Fruit fly (Drosophila melanogaster) whole organism, pupa: ENCODE results near the gene Spn31A.

ENCODE experiments used
- CG10348 ChIP-seq: fragments of 200-800 bp; sonication (Bioruptor generic); IDR thresholded peaks from 2 replicates; pipeline ENCODE4 v1.3.6; 2022; ENCODE audit warnings: missing biosample characterization, missing genetic modification characterization
- CG12605 ChIP-seq: fragments of 200-800 bp; sonication (Bioruptor generic); IDR thresholded peaks from 2 replicates; pipeline ENCODE4 v1.3.6; 2022; ENCODE audit warnings: missing biosample characterization, missing genetic modification characterization
- CG14655 ChIP-seq: fragments of 200-800 bp; sonication (Bioruptor generic); optimal IDR thresholded peaks from 3 replicates; lab custom pipeline; 2017; ENCODE audit warnings: mild to moderate bottlenecking, missing biosample characterization, missing genetic modification reagents, missing genetic modification characterization
- CG15710 ChIP-seq: fragments of 200-800 bp; sonication (Bioruptor generic); optimal IDR thresholded peaks from 2 replicates; lab custom pipeline; 2018; ENCODE audit warnings: missing biosample characterization, mild to moderate bottlenecking, missing genetic modification characterization, moderate library complexity
- CG17806 ChIP-seq: fragments of 200-800 bp; sonication (Bioruptor generic); optimal IDR thresholded peaks from 2 replicates; lab custom pipeline; 2018; ENCODE audit warnings: missing biosample characterization, mild to moderate bottlenecking, missing genetic modification characterization, moderate library complexity
- CG32121 ChIP-seq: fragments of 200-800 bp; sonication (Bioruptor generic); IDR thresholded peaks from 2 replicates; pipeline ENCODE4 v1.3.6; 2022; ENCODE audit warnings: missing biosample characterization, missing genetic modification characterization
- CG34367 ChIP-seq: fragments of 200-800 bp; sonication (Bioruptor generic); optimal IDR thresholded peaks from 2 replicates; lab custom pipeline; 2018; ENCODE audit warnings: missing biosample characterization, mild to moderate bottlenecking, missing genetic modification characterization
- CG4496 ChIP-seq: fragments of 200-800 bp; sonication (Bioruptor generic); IDR thresholded peaks from 3 replicates; pipeline ENCODE4 v1.3.6; 2022; ENCODE audit warnings: missing biosample characterization, missing genetic modification characterization
- CG8159 ChIP-seq: fragments of 200-800 bp; sonication (Bioruptor generic); optimal IDR thresholded peaks from 3 replicates; lab custom pipeline; 2018; ENCODE audit warnings: missing biosample characterization, mild to moderate bottlenecking, missing genetic modification characterization, moderate library complexity
- CG8301 ChIP-seq: fragments of 200-800 bp; sonication (Bioruptor generic); optimal IDR thresholded peaks from 2 replicates; lab custom pipeline; 2018; ENCODE audit warnings: missing biosample characterization, mild to moderate bottlenecking, missing genetic modification characterization
- CG9948 ChIP-seq: fragments of 200-800 bp; sonication (Bioruptor generic); optimal IDR thresholded peaks from 2 replicates; lab custom pipeline; 2018; ENCODE audit warnings: missing biosample characterization, mild to moderate bottlenecking, missing genetic modification characterization, moderate library complexity
- D1 ChIP-seq: fragments of 200-800 bp; sonication (Bioruptor generic); optimal IDR thresholded peaks from 2 replicates; lab custom pipeline; 2018; ENCODE audit warnings: missing biosample characterization, mild to moderate bottlenecking, missing genetic modification characterization, moderate library complexity
- EcR ChIP-seq: fragments of 200-800 bp; sonication (Bioruptor generic); optimal IDR thresholded peaks from 3 replicates; lab custom pipeline; 2019; ENCODE audit warnings: missing biosample characterization, missing genetic modification characterization, mild to moderate bottlenecking, moderate library complexity, missing genetic modification reagents
- Ets98B ChIP-seq: fragments of 200-800 bp; sonication (Bioruptor generic); IDR thresholded peaks from 2 replicates; pipeline ENCODE4 v1.3.6; 2022; ENCODE audit warnings: missing biosample characterization, missing genetic modification characterization
- Pif1A ChIP-seq: fragments of 200-800 bp; sonication (Bioruptor generic); optimal IDR thresholded peaks from 3 replicates; lab custom pipeline; 2016; ENCODE audit warnings: missing biosample characterization, missing genetic modification characterization
- Pif1B ChIP-seq: fragments of 200-800 bp; sonication (Bioruptor generic); optimal IDR thresholded peaks from 3 replicates; lab custom pipeline; 2016; ENCODE audit warnings: missing biosample characterization, missing genetic modification characterization
- Snoo ChIP-seq: fragments of 200-800 bp; sonication (Bioruptor generic); optimal IDR thresholded peaks from 3 replicates; lab custom pipeline; 2017; ENCODE audit warnings: missing biosample characterization, mild to moderate bottlenecking, missing genetic modification characterization, inconsistent platforms
- fd96Ca ChIP-seq: fragments of 200-800 bp; sonication (Bioruptor generic); IDR thresholded peaks from 3 replicates; pipeline ENCODE4 v1.3.6; 2022; ENCODE audit warnings: missing biosample characterization, missing genetic modification characterization
- gl ChIP-seq: fragments of 200-800 bp; sonication (Bioruptor generic); optimal IDR thresholded peaks from 2 replicates; lab custom pipeline; 2018; ENCODE audit warnings: missing biosample characterization, mild to moderate bottlenecking, missing genetic modification characterization
- rn ChIP-seq: fragments of 200-800 bp; sonication (Bioruptor generic); IDR thresholded peaks from 2 replicates; pipeline ENCODE4 v1.3.6; 2022; ENCODE audit warnings: missing biosample characterization, missing genetic modification characterization

Gene Spn31A

dm6 chr2L:10093788-10094187 is 33.2 kb downstream of the Spn31A start, which contains the start of gene CG34109:
TSS of gene CG34109 (plus strand) at chr2L:10094088.
- TF ChIP-seq rn (GFP tag; lab: Robert Waterston, UW) (no peak), Pif1A (GFP tag; lab: Kevin White, UChicago) (no peak), CG9948 (tag; lab: Kevin White, UChicago) (no peak), Snoo (tag; lab: Kevin White, UChicago) (no peak), gl (tag; lab: Kevin White, UChicago) (no peak), CG34367 (no peak), EcR (no peak), CG17806 (tag; lab: Kevin White, UChicago) (no peak), CG10348 (GFP tag; lab: Robert Waterston, UW) (no peak), fd96Ca (GFP tag; lab: Robert Waterston, UW) (no peak), CG14655 (no peak), CG8159 (tag; lab: Kevin White, UChicago) (no peak), CG12605 (GFP tag; lab: Robert Waterston, UW) (no peak), D1 (tag; lab: Kevin White, UChicago) (no peak), CG15710 (tag; lab: Kevin White, UChicago) (no peak), Pif1B (GFP tag; lab: Kevin White, UChicago) (no peak), CG8301 (tag; lab: Kevin White, UChicago) (no peak), Ets98B (GFP tag; lab: Robert Waterston, UW) (no peak), CG4496 (no peak), CG32121 (no peak)

DNA sequence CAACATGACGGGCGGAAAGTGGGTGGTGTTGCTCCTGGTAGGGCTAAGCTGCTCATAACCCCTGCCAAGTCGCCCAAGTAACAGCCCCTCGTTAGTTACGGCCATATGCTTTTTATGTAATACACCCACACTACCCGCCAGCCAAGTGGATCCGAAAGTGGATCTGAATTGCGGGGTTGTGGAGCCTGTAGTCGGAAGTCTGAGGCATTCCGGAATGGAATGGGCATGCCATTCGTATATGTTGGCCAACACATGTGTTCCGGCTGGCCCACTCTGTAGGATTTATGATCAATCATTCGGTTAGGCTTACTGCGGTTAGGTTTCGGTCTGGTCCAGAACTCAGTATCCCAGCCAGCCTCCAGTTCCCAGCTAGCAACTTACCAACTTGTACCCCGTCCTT is 35.5 kb downstream of the Spn31A start:
- TF ChIP-seq CG4496 (no peak), Snoo (tag; lab: Kevin White, UChicago) (no peak), CG34367 (no peak)

- TF ChIP-seq CG32121: no peak
- no peak for TF ChIP-seq CG8301 (tag; lab: Kevin White, UChicago)
- no peak for TF ChIP-seq CG10348 (GFP tag; lab: Robert Waterston, UW)
- TF ChIP-seq CG17806 (tag; lab: Kevin White, UChicago): no peak
- no peak for TF ChIP-seq Pif1B (GFP tag; lab: Kevin White, UChicago)
- no peak for TF ChIP-seq Pif1A (GFP tag; lab: Kevin White, UChicago)
- TF ChIP-seq CG4496: no peak
- no peak for TF ChIP-seq CG12605 (GFP tag; lab: Robert Waterston, UW)
- no peak for TF ChIP-seq CG14655
- TF ChIP-seq Ets98B (GFP tag; lab: Robert Waterston, UW): no peak
- no peak for TF ChIP-seq Snoo (tag; lab: Kevin White, UChicago)
- TF ChIP-seq, all 21 proteins: peak for 0
These were observed 48.1 kb downstream of the Spn31A start for dm6 chr2L:10108749-10109148.
